Worm (Caenorhabditis elegans): ENCODE results near the gene T19C4.5.

DNA sequence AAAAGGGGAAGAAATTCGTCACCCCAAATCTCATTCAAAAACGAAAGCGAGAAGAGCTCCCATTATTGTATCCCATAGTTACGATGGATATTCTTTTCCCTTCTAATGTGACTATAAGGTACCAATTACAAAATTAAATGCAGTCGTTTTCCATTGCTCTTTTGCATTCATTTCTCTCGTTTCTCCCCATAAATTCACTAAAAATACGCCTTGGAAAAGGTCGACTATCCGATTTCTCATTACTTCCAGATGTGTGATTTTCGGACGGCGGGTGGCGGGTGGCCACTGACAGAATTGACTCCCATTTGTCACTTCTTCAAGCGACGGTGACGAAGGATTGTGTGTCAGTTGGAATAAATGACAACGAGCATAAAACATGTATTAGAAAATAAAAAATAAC, 38.5 kb upstream of the T19C4.5 start:
- TF ChIP-seq fkh-4 (tag; optimal IDR thresholded peaks at IDR 0.05; ENCODE audit: borderline replicate concordance): peak; percentile 78
- no peak for TF ChIP-seq elt-2 (tag; optimal IDR thresholded peaks at IDR 0.05)
- no peak for TF ChIP-seq elt-3 (tag; optimal IDR thresholded peaks at IDR 0.05)
- TF ChIP-seq unc-62 (GFP tag; optimal IDR thresholded peaks at IDR 0.05): no peak
- TF ChIP-seq nhr-11 (tag; optimal IDR thresholded peaks at IDR 0.05): no peak
- TF ChIP-seq isw-1 (GFP tag; IDR thresholded peaks at IDR 0.05): no peak
- no peak for TF ChIP-seq lin-14 (GFP tag; optimal IDR thresholded peaks at IDR 0.05)
- no peak for TF ChIP-seq sup-37 (GFP tag; optimal IDR thresholded peaks at IDR 0.05)
- no peak for TF ChIP-seq lin-35 (GFP tag; optimal IDR thresholded peaks at IDR 0.05)

Data from whole organism, L1 larva.